Worm (Caenorhabditis elegans) whole organism, L1 larva: ENCODE measurements around the gene tbc-3.

Source experiments
- C04F5.9 ChIP-seq: sonication (generic microtip); optimal IDR thresholded peaks from 2 replicates; lab custom pipeline; 2016; ENCODE audit warnings: missing genetic modification characterization, missing compliant biosample characterization
- C16A3.4 ChIP-seq: fragments of 150-350 bp; optimal IDR thresholded peaks from 2 replicates; lab custom pipeline; 2014; ENCODE audit warnings: missing biosample characterization, missing genetic modification characterization
- C34B4.2 ChIP-seq: sonication (generic microtip); optimal IDR thresholded peaks from 2 replicates; lab custom pipeline; 2017; ENCODE audit warnings: mild to moderate bottlenecking, missing genetic modification characterization, missing compliant biosample characterization
- F16B12.6 ChIP-seq: fragments of 150-350 bp; optimal IDR thresholded peaks from 2 replicates; lab custom pipeline; 2014; ENCODE audit warnings: missing biosample characterization, missing genetic modification characterization
- Y116A8C.19 ChIP-seq: sonication (generic microtip); optimal IDR thresholded peaks from 2 replicates; lab custom pipeline; 2016; ENCODE audit warnings: missing compliant biosample characterization, missing genetic modification characterization, borderline replicate concordance
- aha-1 ChIP-seq: fragments of 150-350 bp; optimal IDR thresholded peaks from 2 replicates; lab custom pipeline; 2014; ENCODE audit warnings: missing biosample characterization, missing genetic modification characterization
- alr-1 ChIP-seq: fragments of 200-800 bp; sonication (Bioruptor generic); optimal IDR thresholded peaks from 2 replicates; lab custom pipeline; 2018; ENCODE audit warnings: borderline replicate concordance, mild to moderate bottlenecking, missing genetic modification characterization, missing compliant biosample characterization
- aly-2 ChIP-seq: fragments of 150-350 bp; optimal IDR thresholded peaks from 2 replicates; lab custom pipeline; 2014; ENCODE audit warnings: missing biosample characterization, missing genetic modification characterization
- blmp-1 ChIP-seq: fragments of 150-350 bp; optimal IDR thresholded peaks from 2 replicates; lab custom pipeline; 2014; ENCODE audit warnings: missing biosample characterization, missing genetic modification characterization
- ceh-88 ChIP-seq: fragments of 200-800 bp; sonication (Bioruptor generic); IDR thresholded peaks from 2 replicates; pipeline ENCODE4 v1.3.6; 2022; ENCODE audit warnings: missing genetic modification characterization, missing compliant biosample characterization
- ceh-90 ChIP-seq: sonication (generic microtip); optimal IDR thresholded peaks from 2 replicates; lab custom pipeline; 2016; ENCODE audit warnings: missing genetic modification characterization, missing compliant biosample characterization
- ces-1 ChIP-seq: fragments of 150-350 bp; optimal IDR thresholded peaks from 2 replicates; lab custom pipeline; 2014; ENCODE audit warnings: missing biosample characterization, missing genetic modification reagents, missing genetic modification characterization
- efl-1 ChIP-seq, 4 experiments: fragments of 150-350 bp; optimal IDR thresholded peaks in 3 of 4; peaks in 1 of 4; 1 replicate in 1 of 4; 2 replicates in 3 of 4; lab custom pipeline; 2014; ENCODE audit warnings: missing biosample characterization in 2 of 4, missing genetic modification characterization in 2 of 4, missing genetic modification reagents in 2 of 4
- efl-3 ChIP-seq: fragments of 200-800 bp; sonication (Bioruptor generic); optimal IDR thresholded peaks from 2 replicates; lab custom pipeline; 2018; ENCODE audit warnings: mild to moderate bottlenecking, missing genetic modification characterization, missing compliant biosample characterization
- egl-13 ChIP-seq: sonication (generic microtip); optimal IDR thresholded peaks from 2 replicates; lab custom pipeline; 2016; ENCODE audit warnings: missing genotype, missing genetic modification reagents, missing genetic modification characterization, missing compliant biosample characterization
- egl-27 ChIP-seq, 2 experiments: fragments of 150-350 bp in 1 of 2; sonication (generic microtip); optimal IDR thresholded peaks; 3 replicates each; lab custom pipeline; 2017 to 2018; ENCODE audit warnings: missing biosample characterization in 2 of 2, missing genetic modification characterization in 2 of 2, missing genetic modification reagents in 2 of 2
- elt-3 ChIP-seq, 6 experiments: fragments of 150-350 bp in 1 of 6; sonication (generic microtip); optimal IDR thresholded peaks; 2 replicates each; lab custom pipeline; 2017 to 2018; ENCODE audit warnings: missing biosample characterization in 6 of 6, missing genetic modification characterization in 6 of 6, inconsistent platforms in 1 of 6
- fkh-4 ChIP-seq: sonication (generic microtip); optimal IDR thresholded peaks from 2 replicates; lab custom pipeline; 2016; ENCODE audit warnings: missing compliant biosample characterization, missing genetic modification characterization, borderline replicate concordance
- fkh-8 ChIP-seq: sonication (generic microtip); optimal IDR thresholded peaks from 2 replicates; lab custom pipeline; 2016; ENCODE audit warnings: mild to moderate bottlenecking, missing genetic modification characterization, missing compliant biosample characterization
- fos-1 ChIP-seq: fragments of 150-350 bp; optimal IDR thresholded peaks from 2 replicates; lab custom pipeline; 2014; ENCODE audit warnings: missing biosample characterization, missing genetic modification characterization
- hlh-17 ChIP-seq: fragments of 200-800 bp; sonication (Bioruptor generic); optimal IDR thresholded peaks from 2 replicates; lab custom pipeline; 2018; ENCODE audit warnings: missing genetic modification characterization, mild to moderate bottlenecking, missing compliant biosample characterization, moderate library complexity, borderline replicate concordance
- hlh-4 ChIP-seq: sonication (generic microtip); optimal IDR thresholded peaks from 2 replicates; lab custom pipeline; 2016; ENCODE audit warnings: mild to moderate bottlenecking, missing genetic modification characterization, missing compliant biosample characterization
- hpl-2 ChIP-seq: fragments of 150-350 bp; optimal IDR thresholded peaks from 2 replicates; lab custom pipeline; 2014; ENCODE audit warnings: missing biosample characterization, missing genetic modification reagents, missing genetic modification characterization
- irx-1 ChIP-seq: sonication (generic microtip); optimal IDR thresholded peaks from 2 replicates; lab custom pipeline; 2016; ENCODE audit warnings: missing genetic modification characterization, missing compliant biosample characterization
- lin-14 ChIP-seq: fragments of 200-800 bp; sonication (Bioruptor generic); optimal IDR thresholded peaks from 2 replicates; lab custom pipeline; 2018; ENCODE audit warnings: mild to moderate bottlenecking, missing genetic modification characterization, moderate library complexity, missing compliant biosample characterization
- lin-35 ChIP-seq, 2 experiments: fragments of 150-350 bp; optimal IDR thresholded peaks; 2 replicates each; lab custom pipeline; 2014; ENCODE audit warnings: missing biosample characterization in 2 of 2, missing genetic modification characterization in 2 of 2, missing genetic modification reagents in 2 of 2
- lin-39 ChIP-seq: fragments of 150-350 bp; optimal IDR thresholded peaks from 2 replicates; lab custom pipeline; 2014; ENCODE audit warnings: missing biosample characterization, missing genetic modification reagents, missing genetic modification characterization
- lsy-2 ChIP-seq, 2 experiments: fragments of 150-350 bp; optimal IDR thresholded peaks; 2 replicates each; lab custom pipeline; 2014; ENCODE audit warnings: missing biosample characterization in 2 of 2, missing genetic modification characterization in 2 of 2
- mab-9 ChIP-seq: fragments of 200-800 bp; sonication (Bioruptor generic); IDR thresholded peaks from 2 replicates; pipeline ENCODE4 v1.3.6; 2022; ENCODE audit warnings: missing genetic modification reagents, missing genetic modification characterization, missing compliant biosample characterization
- mdl-1 ChIP-seq, 2 experiments: fragments of 150-350 bp; optimal IDR thresholded peaks; 2 replicates each; lab custom pipeline; 2014 to 2017; ENCODE audit warnings: missing biosample characterization in 2 of 2, missing genetic modification characterization in 2 of 2, inconsistent platforms in 1 of 2
- nhr-11 ChIP-seq: fragments of 150-350 bp; optimal IDR thresholded peaks from 2 replicates; lab custom pipeline; 2014; ENCODE audit warnings: missing biosample characterization, missing genetic modification characterization
- nhr-19 ChIP-seq: fragments of 200-800 bp; sonication (Bioruptor generic); conservative IDR thresholded peaks from 2 replicates; pipeline ENCODE4 v1.3.6; 2022; ENCODE audit warnings: missing genetic modification characterization, missing compliant biosample characterization
- nhr-20 ChIP-seq: sonication (generic microtip); optimal IDR thresholded peaks from 2 replicates; lab custom pipeline; 2016; ENCODE audit warnings: mild to moderate bottlenecking, missing genetic modification characterization, missing compliant biosample characterization
- nhr-28 ChIP-seq: fragments of 150-350 bp; optimal IDR thresholded peaks from 2 replicates; lab custom pipeline; 2014; ENCODE audit warnings: missing biosample characterization, missing genetic modification characterization
- nhr-71 ChIP-seq: sonication (generic microtip); optimal IDR thresholded peaks from 2 replicates; lab custom pipeline; 2016; ENCODE audit warnings: mild to moderate bottlenecking, missing genetic modification characterization, moderate library complexity, missing compliant biosample characterization
- nhr-85 ChIP-seq: sonication (generic microtip); peaks from one replicate; lab custom pipeline; 2016; ENCODE audit warnings: missing genetic modification characterization, inconsistent platforms, missing compliant biosample characterization
- nhr-90 ChIP-seq: sonication (generic microtip); optimal IDR thresholded peaks from 2 replicates; lab custom pipeline; 2016; ENCODE audit warnings: mild to moderate bottlenecking, missing genetic modification characterization, missing compliant biosample characterization; ENCODE audit not compliant: poor library complexity
- pag-3 ChIP-seq: sonication (generic microtip); optimal IDR thresholded peaks from 2 replicates; lab custom pipeline; 2017; ENCODE audit warnings: missing genetic modification characterization, mild to moderate bottlenecking, missing compliant biosample characterization, antibody characterized with exemption, borderline replicate concordance; ENCODE audit not compliant: insufficient read depth
- pax-3 ChIP-seq: fragments of 200-800 bp; sonication (Bioruptor generic); optimal IDR thresholded peaks from 2 replicates; lab custom pipeline; 2018; ENCODE audit warnings: mild to moderate bottlenecking, missing genetic modification characterization, moderate library complexity, missing compliant biosample characterization
- rnt-1 ChIP-seq: sonication (generic microtip); optimal IDR thresholded peaks from 2 replicates; lab custom pipeline; 2016; ENCODE audit warnings: mild to moderate bottlenecking, missing genetic modification characterization, moderate library complexity, missing compliant biosample characterization
- snu-23 ChIP-seq: sonication (generic microtip); optimal IDR thresholded peaks from 2 replicates; lab custom pipeline; 2016; ENCODE audit warnings: missing genetic modification characterization, missing compliant biosample characterization
- sox-4 ChIP-seq: sonication (generic microtip); optimal IDR thresholded peaks from 2 replicates; lab custom pipeline; 2016; ENCODE audit warnings: missing genetic modification characterization, missing compliant biosample characterization
- sptf-1 ChIP-seq: fragments of 150-350 bp; optimal IDR thresholded peaks from 2 replicates; lab custom pipeline; 2014; ENCODE audit warnings: missing biosample characterization, missing genetic modification characterization
- sup-37 ChIP-seq: fragments of 200-800 bp; sonication (Bioruptor generic); optimal IDR thresholded peaks from 2 replicates; lab custom pipeline; 2018; ENCODE audit warnings: mild to moderate bottlenecking, missing genetic modification characterization, missing compliant biosample characterization
- swsn-7 ChIP-seq: sonication (generic microtip); optimal IDR thresholded peaks from 2 replicates; lab custom pipeline; 2016; ENCODE audit warnings: missing genetic modification characterization, missing compliant biosample characterization
- unc-30 ChIP-seq: sonication (generic microtip); optimal IDR thresholded peaks from 2 replicates; lab custom pipeline; 2017; ENCODE audit warnings: missing biosample characterization, missing genetic modification characterization
- unc-86 ChIP-seq: sonication (generic microtip); optimal IDR thresholded peaks from 2 replicates; lab custom pipeline; 2016; ENCODE audit warnings: missing genetic modification characterization, missing compliant biosample characterization
- zag-1 ChIP-seq: fragments of 150-350 bp; optimal IDR thresholded peaks from 2 replicates; lab custom pipeline; 2014; ENCODE audit warnings: missing biosample characterization, missing genetic modification characterization

Gene tbc-3

DNA sequence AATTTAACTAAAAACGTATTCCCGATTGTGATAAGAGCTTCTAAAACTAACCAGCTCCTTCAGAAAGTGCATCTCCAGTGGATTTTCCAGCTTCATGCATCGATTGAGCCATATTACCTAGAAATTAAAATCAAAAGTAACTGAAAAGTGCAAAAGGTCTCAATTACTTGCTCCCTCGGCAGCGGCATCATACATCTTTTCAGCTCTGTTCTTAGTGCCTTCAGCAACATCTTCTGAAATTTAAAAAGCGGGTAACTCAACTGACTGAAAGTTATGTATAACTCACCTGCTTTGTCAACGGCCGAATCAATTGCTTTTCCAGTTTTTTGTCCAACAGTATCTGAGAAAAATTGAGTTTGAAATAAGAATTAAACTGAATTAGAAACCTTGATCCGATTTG lies 25.6 kb downstream of the tbc-3 start:
- TF ChIP-seq nhr-85 (tag; lab: Kevin White, UChicago): no peak
- TF ChIP-seq hlh-4: no peak
- no peak for TF ChIP-seq C04F5.9
- TF ChIP-seq fkh-8 (tag; lab: Kevin White, UChicago): no peak
- TF ChIP-seq lin-39 (tag; lab: Kevin White, UChicago): no peak
- no peak for TF ChIP-seq hpl-2 (GFP tag; lab: Kevin White, UChicago)
- no peak for TF ChIP-seq nhr-19 (GFP tag; lab: Robert Waterston, UW)
- TF ChIP-seq blmp-1: no peak
- no peak for TF ChIP-seq pax-3 (tag; lab: Kevin White, UChicago)
- TF ChIP-seq alr-1 (tag; lab: Kevin White, UChicago): no peak
- TF ChIP-seq nhr-28 (tag; lab: Kevin White, UChicago): no peak
- TF ChIP-seq nhr-90 (tag; lab: Kevin White, UChicago): no peak
- TF ChIP-seq aly-2: no peak
- TF ChIP-seq Y116A8C.19 (tag; lab: Kevin White, UChicago): no peak
- TF ChIP-seq sptf-1 (tag; lab: Kevin White, UChicago): no peak

DNA sequence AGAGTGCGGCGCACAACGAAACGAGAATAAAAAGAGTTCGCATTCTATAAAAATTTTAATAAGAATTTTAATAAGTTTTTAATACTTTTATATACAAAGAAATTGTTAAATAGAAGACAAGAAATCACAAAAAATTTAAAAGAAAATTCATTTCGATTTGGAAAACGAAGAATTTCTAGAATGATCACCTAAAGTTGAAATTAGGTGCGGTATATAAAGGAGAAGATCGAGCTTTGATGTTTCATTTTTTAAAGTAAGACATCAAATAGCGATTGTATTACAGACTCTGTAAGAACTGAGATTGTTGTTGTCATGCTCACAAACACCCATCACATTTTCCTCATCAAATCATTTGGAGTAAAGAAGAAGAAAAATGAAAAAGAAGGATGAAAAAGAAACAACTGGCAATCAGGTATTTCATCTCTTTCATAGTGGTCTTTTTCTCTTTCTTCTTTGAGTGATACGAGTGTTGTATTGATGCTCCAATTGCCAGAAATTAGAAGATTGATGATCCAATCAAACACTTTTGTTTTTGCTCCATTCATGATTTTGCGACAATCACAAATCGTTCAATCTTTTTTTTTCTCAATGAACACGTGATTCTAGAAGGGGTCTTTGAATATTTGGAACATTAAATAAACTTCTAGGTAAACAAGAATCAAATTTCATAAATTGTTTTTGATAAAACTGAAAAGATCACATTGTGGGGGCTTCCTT lies 29.5 kb downstream of the tbc-3 start, which contains the start of gene dur-1:
Gene dur-1 (minus strand): TSS at position 51 of the 717 bp plus-strand sequence.
- TF ChIP-seq C34B4.2 (tag; lab: Kevin White, UChicago) (no peak), mab-9 (no peak), rnt-1 (peak; percentile 62), sptf-1 (tag; lab: Kevin White, UChicago) (no peak), lsy-2 (tag; optimal IDR thresholded peaks at IDR 0.05; lab: Kevin White, UChicago) (peak; percentile 60 to 64), lin-14 (GFP tag; lab: Kevin White, UChicago) (peak; percentile 84), egl-13 (tag; lab: Kevin White, UChicago) (no peak), mdl-1 (tag; optimal IDR thresholded peaks at IDR 0.05; lab: Kevin White, UChicago) (no peak), fos-1 (tag; lab: Kevin White, UChicago) (no peak), zag-1 (tag; lab: Kevin White, UChicago) (no peak), fkh-4 (no peak), aha-1 (tag; lab: Kevin White, UChicago) (no peak), lin-39 (tag; lab: Kevin White, UChicago) (peak; percentile 90), F16B12.6 (tag; lab: Kevin White, UChicago) (no peak), unc-30 (tag; lab: Kevin White, UChicago) (no peak), hlh-17 (GFP tag; lab: Kevin White, UChicago) (no peak), ceh-88 (GFP tag; lab: Robert Waterston, UW) (no peak), ceh-90 (tag; lab: Kevin White, UChicago) (no peak), efl-3 (GFP tag; lab: Kevin White, UChicago) (no peak), swsn-7 (tag; lab: Kevin White, UChicago) (no peak), hlh-4 (no peak), nhr-20 (tag; lab: Kevin White, UChicago) (peak; percentile 23), efl-1 (optimal IDR thresholded peaks at IDR 0.05; lab: Kevin White, UChicago) (no peak), efl-1 (GFP tag; optimal IDR thresholded peaks at IDR 0.05 in 1 of 2; lab: Kevin White, UChicago) (no peak), sup-37 (no peak), unc-86 (tag; lab: Kevin White, UChicago) (no peak), sox-4 (tag; lab: Kevin White, UChicago) (no peak), irx-1 (tag; lab: Kevin White, UChicago) (no peak), elt-3 (tag; optimal IDR thresholded peaks at IDR 0.05; lab: Kevin White, UChicago) (no peak), nhr-71 (tag; lab: Kevin White, UChicago) (peak; percentile 83), pag-3 (peak; percentile 46), ces-1 (GFP tag; lab: Kevin White, UChicago) (no peak), aly-2 (no peak), lin-35 (GFP tag; optimal IDR thresholded peaks at IDR 0.05; lab: Kevin White, UChicago) (peak in 1 of 2 experiments; percentile 5), snu-23 (peak; percentile 44), egl-27 (tag; optimal IDR thresholded peaks at IDR 0.05; lab: Kevin White, UChicago) (no peak), Y116A8C.19 (tag; lab: Kevin White, UChicago) (no peak), C16A3.4 (tag; lab: Kevin White, UChicago) (no peak), hpl-2 (GFP tag; lab: Kevin White, UChicago) (no peak), nhr-19 (GFP tag; lab: Robert Waterston, UW) (peak; percentile 69), nhr-11 (no peak)
